Worm (Caenorhabditis elegans) whole organism, late embryonic: ENCODE measurements around the gene ubq-1.

Experiments
- C08G9.2 ChIP-seq: sonication (generic microtip); optimal IDR thresholded peaks from 2 replicates; lab custom pipeline; 2016; ENCODE audit warnings: mild to moderate bottlenecking, missing genetic modification characterization, moderate library complexity, missing compliant biosample characterization
- K02D7.2 ChIP-seq: sonication (generic microtip); optimal IDR thresholded peaks from 2 replicates; lab custom pipeline; 2017; ENCODE audit warnings: mild to moderate bottlenecking, missing genetic modification characterization, missing compliant biosample characterization
- K09A11.1 ChIP-seq: sonication (generic microtip); optimal IDR thresholded peaks from 2 replicates; lab custom pipeline; 2017; ENCODE audit warnings: antibody characterized with exemption, mild to moderate bottlenecking, missing genetic modification characterization, missing compliant biosample characterization; ENCODE audit not compliant: insufficient read depth
- Y22D7AL.16 ChIP-seq: sonication (generic microtip); optimal IDR thresholded peaks from 2 replicates; lab custom pipeline; 2016; ENCODE audit warnings: missing genetic modification characterization, missing compliant biosample characterization
- ahr-1 ChIP-seq: sonication (generic microtip); optimal IDR thresholded peaks from 2 replicates; lab custom pipeline; 2016; ENCODE audit warnings: missing genetic modification characterization, missing compliant biosample characterization
- ceh-14 ChIP-seq: sonication (generic microtip); optimal IDR thresholded peaks from 2 replicates; lab custom pipeline; 2016; ENCODE audit warnings: missing genotype, missing genetic modification characterization, missing compliant biosample characterization
- ceh-2 ChIP-seq: sonication (generic microtip); optimal IDR thresholded peaks from 2 replicates; lab custom pipeline; 2016; ENCODE audit warnings: missing genotype, missing genetic modification characterization, missing compliant biosample characterization
- ceh-22 ChIP-seq: sonication (generic microtip); optimal IDR thresholded peaks from 2 replicates; lab custom pipeline; 2017; ENCODE audit warnings: missing biosample characterization, missing genetic modification characterization
- ceh-24 ChIP-seq: sonication (generic microtip); optimal IDR thresholded peaks from 2 replicates; lab custom pipeline; 2016; ENCODE audit warnings: mild to moderate bottlenecking, missing genetic modification characterization, missing compliant biosample characterization
- ceh-30 ChIP-seq: fragments of 150-350 bp; optimal IDR thresholded peaks from 2 replicates; lab custom pipeline; 2014; ENCODE audit warnings: missing biosample characterization, missing genetic modification characterization
- ceh-31 ChIP-seq: sonication (generic microtip); optimal IDR thresholded peaks from 2 replicates; lab custom pipeline; 2016; ENCODE audit warnings: missing genetic modification characterization, missing compliant biosample characterization
- che-1 ChIP-seq: sonication (generic microtip); optimal IDR thresholded peaks from 2 replicates; lab custom pipeline; 2016; ENCODE audit warnings: mild to moderate bottlenecking, missing genetic modification characterization, missing compliant biosample characterization
- dmd-4 ChIP-seq: sonication (generic microtip); optimal IDR thresholded peaks from 2 replicates; lab custom pipeline; 2016; ENCODE audit warnings: borderline replicate concordance, missing genetic modification characterization, missing compliant biosample characterization
- elt-4 ChIP-seq: sonication (generic microtip); optimal IDR thresholded peaks from 2 replicates; lab custom pipeline; 2016; ENCODE audit warnings: missing genetic modification characterization, missing compliant biosample characterization
- ets-4 ChIP-seq: sonication (generic microtip); optimal IDR thresholded peaks from 2 replicates; lab custom pipeline; 2016; ENCODE audit warnings: missing genetic modification characterization, missing compliant biosample characterization
- fkh-10 ChIP-seq: fragments of 150-350 bp; optimal IDR thresholded peaks from 2 replicates; lab custom pipeline; 2014; ENCODE audit warnings: missing biosample characterization, missing genetic modification reagents, missing genetic modification characterization
- gmeb-2 ChIP-seq: sonication (generic microtip); optimal IDR thresholded peaks from 2 replicates; lab custom pipeline; 2016; ENCODE audit warnings: missing genetic modification characterization, inconsistent platforms, missing compliant biosample characterization
- hlh-13 ChIP-seq: fragments of 200-800 bp; sonication (Bioruptor generic); optimal IDR thresholded peaks from 2 replicates; lab custom pipeline; 2018; ENCODE audit warnings: mild to moderate bottlenecking, missing genetic modification characterization, missing compliant biosample characterization
- hlh-15 ChIP-seq: sonication (generic microtip); optimal IDR thresholded peaks from 2 replicates; lab custom pipeline; 2016; ENCODE audit warnings: missing genetic modification characterization, missing compliant biosample characterization
- hlh-8 ChIP-seq: sonication (generic microtip); optimal IDR thresholded peaks from 2 replicates; lab custom pipeline; 2016; ENCODE audit warnings: missing genotype, missing genetic modification characterization, missing compliant biosample characterization
- lin-11 ChIP-seq: fragments of 200-800 bp; sonication (Bioruptor generic); optimal IDR thresholded peaks from 2 replicates; lab custom pipeline; 2018; ENCODE audit warnings: mild to moderate bottlenecking, missing genetic modification characterization, missing compliant biosample characterization
- nfya-1 ChIP-seq: sonication (generic microtip); optimal IDR thresholded peaks from 2 replicates; lab custom pipeline; 2017; ENCODE audit warnings: missing genetic modification characterization, mild to moderate bottlenecking, missing compliant biosample characterization, antibody characterized with exemption, moderate library complexity
- nhr-11 ChIP-seq: fragments of 150-350 bp; optimal IDR thresholded peaks from 2 replicates; lab custom pipeline; 2014; ENCODE audit warnings: missing biosample characterization, missing genetic modification characterization
- nhr-232 ChIP-seq: sonication (generic microtip); optimal IDR thresholded peaks from 2 replicates; lab custom pipeline; 2016; ENCODE audit warnings: missing genetic modification characterization, missing compliant biosample characterization
- odd-2 ChIP-seq: sonication (generic microtip); optimal IDR thresholded peaks from 2 replicates; lab custom pipeline; 2017; ENCODE audit warnings: antibody characterized with exemption, mild to moderate bottlenecking, missing genetic modification characterization, missing compliant biosample characterization
- pat-9 ChIP-seq: fragments of 200-800 bp; sonication (Bioruptor generic); optimal IDR thresholded peaks from 2 replicates; lab custom pipeline; 2018; ENCODE audit warnings: mild to moderate bottlenecking, missing genetic modification characterization, moderate library complexity, missing compliant biosample characterization
- pqm-1 ChIP-seq: sonication (generic microtip); optimal IDR thresholded peaks from 2 replicates; lab custom pipeline; 2016; ENCODE audit warnings: missing genetic modification characterization, missing compliant biosample characterization
- pros-1 ChIP-seq: fragments of 150-350 bp; optimal IDR thresholded peaks from 2 replicates; lab custom pipeline; 2014; ENCODE audit warnings: missing biosample characterization, missing genetic modification reagents, missing genetic modification characterization
- sox-2 ChIP-seq: fragments of 200-800 bp; sonication (Bioruptor generic); IDR thresholded peaks from 2 replicates; pipeline ENCODE4 v1.3.6; 2022; ENCODE audit warnings: missing genetic modification reagents, missing genetic modification characterization, missing compliant biosample characterization
- sox-4 ChIP-seq: sonication (generic microtip); optimal IDR thresholded peaks from 2 replicates; lab custom pipeline; 2017; ENCODE audit warnings: mild to moderate bottlenecking, missing genetic modification characterization, inconsistent platforms, missing compliant biosample characterization
- syd-9 ChIP-seq: sonication (generic microtip); optimal IDR thresholded peaks from 2 replicates; lab custom pipeline; 2016; ENCODE audit warnings: mild to moderate bottlenecking, missing genetic modification characterization, moderate library complexity, missing compliant biosample characterization
- unc-86 ChIP-seq: sonication (generic microtip); optimal IDR thresholded peaks from 2 replicates; lab custom pipeline; 2016; ENCODE audit warnings: missing genetic modification characterization, missing compliant biosample characterization
- zip-5 ChIP-seq: sonication (generic microtip); optimal IDR thresholded peaks from 2 replicates; lab custom pipeline; 2016; ENCODE audit warnings: missing genetic modification characterization, missing compliant biosample characterization
- ztf-16 ChIP-seq: sonication (generic microtip); optimal IDR thresholded peaks from 2 replicates; lab custom pipeline; 2017; ENCODE audit warnings: missing genetic modification characterization, missing compliant biosample characterization

The ubq-1 gene

DNA sequence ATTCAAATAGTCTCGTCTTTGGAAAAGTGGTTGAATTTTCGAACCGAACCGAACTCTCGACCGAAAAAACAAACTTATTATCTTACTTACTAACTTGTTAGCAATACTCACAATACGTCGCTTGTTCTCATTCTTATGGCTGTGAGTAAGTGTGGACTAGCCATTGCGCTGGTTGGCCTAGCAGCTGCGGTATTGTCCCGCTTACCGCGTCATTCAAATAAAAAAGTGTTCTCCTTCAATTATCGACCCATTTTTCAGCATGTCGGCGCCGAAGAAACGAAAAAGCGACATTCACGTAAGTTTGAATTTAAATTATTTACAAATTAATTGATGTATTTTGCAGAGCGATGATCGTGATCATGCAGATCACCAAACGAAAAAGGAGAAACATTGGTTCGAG lies 19.0 kb downstream of the ubq-1 start:
- TF ChIP-seq ceh-30 (tag; lab: Kevin White, UChicago) (no peak), che-1 (no peak), pqm-1 (tag; lab: Kevin White, UChicago) (no peak), ahr-1 (no peak), odd-2 (tag; lab: Kevin White, UChicago) (no peak), lin-11 (tag; lab: Kevin White, UChicago) (no peak), hlh-8 (tag; lab: Kevin White, UChicago) (no peak), ceh-14 (tag; lab: Kevin White, UChicago) (no peak), pros-1 (tag; lab: Kevin White, UChicago) (no peak), zip-5 (tag; lab: Kevin White, UChicago) (no peak), ets-4 (peak; percentile 79), nfya-1 (no peak), hlh-15 (tag; lab: Kevin White, UChicago) (no peak), ceh-31 (tag; lab: Kevin White, UChicago) (peak; percentile 14), ztf-16 (tag; lab: Kevin White, UChicago) (no peak)

DNA sequence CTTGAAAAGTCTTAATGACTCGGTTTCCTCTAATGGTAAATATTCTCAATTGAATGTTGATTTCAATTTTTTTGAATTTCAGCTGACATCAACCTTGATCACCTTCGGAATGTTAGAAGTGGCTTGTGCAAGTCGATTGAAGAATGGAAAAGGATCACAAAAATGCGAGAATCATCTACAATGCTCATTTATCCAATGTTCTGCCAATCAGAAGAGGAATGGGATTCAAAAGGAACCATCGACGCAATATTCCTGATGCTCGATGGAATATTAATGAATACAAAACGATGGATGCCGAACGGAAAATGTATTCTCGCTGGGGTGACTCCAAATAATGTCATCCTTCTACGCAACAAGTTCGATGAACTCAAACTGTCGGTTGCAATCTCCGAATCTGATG lies 21.5 kb downstream of the ubq-1 start:
- TF ChIP-seq C08G9.2 (tag; lab: Kevin White, UChicago) (no peak), gmeb-2 (no peak)
- TF ChIP-seq, all 69 proteins: peak for 0

DNA sequence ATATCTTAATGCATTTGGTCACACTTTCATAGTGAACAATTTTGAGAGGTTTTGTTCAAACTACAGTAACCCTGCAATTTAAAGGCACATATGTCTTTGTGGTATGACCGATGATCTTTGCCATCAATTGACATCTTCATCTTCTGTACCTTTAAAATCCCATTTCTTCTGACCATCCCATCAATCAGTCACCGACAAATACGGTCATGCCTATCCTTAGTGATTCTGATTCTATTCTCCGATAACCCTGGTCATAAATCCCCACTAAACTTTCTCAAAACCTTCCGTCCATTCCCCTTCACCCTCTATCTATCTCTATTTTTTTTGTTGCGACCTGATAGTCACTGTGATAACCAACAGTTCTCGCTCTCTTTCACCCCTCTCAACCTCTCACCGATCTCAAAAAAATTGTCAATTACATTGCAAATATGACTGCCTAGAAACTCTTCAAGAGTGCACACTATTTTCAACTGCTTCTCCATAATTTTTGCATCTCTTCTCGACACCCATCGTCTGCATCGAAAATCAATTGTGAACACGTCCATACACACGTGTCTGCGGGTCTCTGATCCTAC lies 24.1 kb downstream of the ubq-1 start:
- TF ChIP-seq K09A11.1 (tag; lab: Kevin White, UChicago) (no peak), Y22D7AL.16 (tag; lab: Kevin White, UChicago) (no peak), nhr-232 (tag; lab: Kevin White, UChicago) (no peak), dmd-4 (tag; lab: Kevin White, UChicago) (no peak), K02D7.2 (tag; lab: Kevin White, UChicago) (no peak), sox-4 (tag; lab: Kevin White, UChicago) (no peak), ceh-30 (tag; lab: Kevin White, UChicago) (no peak), hlh-15 (tag; lab: Kevin White, UChicago) (no peak), unc-86 (tag; lab: Kevin White, UChicago) (no peak), elt-4 (tag; lab: Kevin White, UChicago) (no peak), syd-9 (tag; lab: Kevin White, UChicago) (no peak), sox-2 (GFP tag; lab: Robert Waterston, UW) (no peak), ceh-24 (tag; lab: Kevin White, UChicago) (no peak), ceh-22 (tag; lab: Kevin White, UChicago) (no peak), fkh-10 (no peak)

DNA sequence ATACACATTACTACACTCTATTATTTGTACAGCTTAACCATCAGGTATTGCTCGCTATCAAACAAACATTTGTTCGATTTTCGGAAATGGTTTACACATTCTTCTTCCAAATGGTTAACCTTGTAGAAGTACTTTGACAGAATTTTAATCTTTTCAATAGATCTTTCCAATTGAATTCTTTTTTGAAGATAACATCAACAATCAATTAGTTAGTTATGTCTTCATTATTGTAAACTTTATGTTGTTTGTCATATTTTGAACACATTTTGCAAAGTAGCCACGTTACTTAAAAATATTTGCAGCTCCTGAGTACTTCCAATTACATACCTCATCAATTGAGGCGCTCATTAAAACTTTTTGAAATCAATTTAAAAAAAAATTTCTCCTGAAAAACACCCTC lies 25.3 kb downstream of the ubq-1 start:
- TF ChIP-seq nhr-11 (tag; lab: Kevin White, UChicago) (no peak), hlh-13 (no peak), ceh-2 (tag; lab: Kevin White, UChicago) (no peak), gmeb-2 (no peak), pqm-1 (tag; lab: Kevin White, UChicago) (no peak), unc-86 (tag; lab: Kevin White, UChicago) (no peak), pat-9 (tag; lab: Kevin White, UChicago) (no peak), ceh-31 (tag; lab: Kevin White, UChicago) (no peak)
